Fruit fly (Drosophila melanogaster): ENCODE measurements around the gene Nepl19.

DNA sequence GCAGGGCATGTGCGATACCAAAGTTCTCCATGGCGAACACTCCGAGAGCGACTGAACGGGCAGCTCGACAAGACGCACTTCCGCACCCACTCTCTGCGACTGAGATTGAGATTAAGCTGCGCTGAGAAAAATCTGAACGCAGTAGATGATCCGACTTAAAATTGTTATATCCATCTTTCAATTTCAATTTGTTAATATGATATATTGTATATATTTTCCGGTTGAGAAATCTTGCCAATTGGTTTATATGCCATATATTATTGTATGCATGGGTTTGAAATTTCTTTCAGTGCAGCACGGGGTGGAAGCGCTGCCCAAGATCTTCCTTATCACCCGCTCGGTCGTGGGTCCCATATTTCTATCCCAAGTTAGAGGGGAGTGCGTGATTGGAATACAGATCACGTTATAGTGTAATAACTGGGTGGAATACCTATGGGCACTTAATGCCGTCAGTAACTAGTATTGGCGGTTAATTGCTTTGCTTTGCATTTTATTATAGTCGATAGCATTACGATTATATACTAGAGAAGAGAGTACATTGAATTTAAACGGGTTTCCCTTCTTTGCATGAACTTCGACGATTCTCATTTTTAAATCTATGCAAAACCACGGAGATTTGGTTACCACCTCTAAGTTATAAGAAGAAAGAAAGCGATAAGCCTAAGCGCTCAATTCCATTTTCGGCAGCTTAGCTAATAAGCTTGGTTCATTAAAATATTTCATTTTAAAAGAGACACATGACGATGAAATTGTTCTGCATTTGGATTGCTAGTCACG is at the start of gene Nepl19, which contains the start of gene Nepl20:
- no peak for TF ChIP-seq h (optimal IDR thresholded peaks at IDR 0.05)
- TF ChIP-seq ttk (optimal IDR thresholded peaks at IDR 0.05), result no peak
- no peak for TF ChIP-seq insv (optimal IDR thresholded peaks at IDR 0.05)
- TF ChIP-seq psq (optimal IDR thresholded peaks at IDR 0.05), result no peak
- TF ChIP-seq Sin3A (optimal IDR thresholded peaks at IDR 0.05), result no peak
